Fruit fly (Drosophila melanogaster): ENCODE results near the gene Cda4.

Gene Cda4

DNA sequence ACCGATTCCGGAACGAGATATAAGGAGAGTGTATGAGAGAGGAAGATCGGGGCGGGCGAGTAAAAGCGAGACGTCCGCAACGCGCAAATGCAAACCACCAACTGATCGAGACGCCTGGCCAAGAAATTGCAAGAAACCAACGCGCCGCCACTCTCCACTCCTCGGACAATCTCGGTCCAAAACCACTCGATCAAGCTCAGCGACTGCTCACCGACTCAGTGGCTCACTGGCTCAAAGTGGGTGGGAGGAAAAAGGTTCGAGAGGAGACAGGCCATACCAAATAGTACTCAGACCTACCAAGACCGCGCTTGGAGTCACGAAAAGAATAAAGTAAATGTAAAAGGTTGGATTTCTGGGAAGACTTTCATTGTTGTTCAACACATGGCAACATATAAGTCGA lies at the start of gene Cda4:
Cda4 (minus strand) TSS at position 107 of the 400 bp plus-strand sequence.
- no peak for TF ChIP-seq noc (tag; optimal IDR thresholded peaks at IDR 0.05)

DNA sequence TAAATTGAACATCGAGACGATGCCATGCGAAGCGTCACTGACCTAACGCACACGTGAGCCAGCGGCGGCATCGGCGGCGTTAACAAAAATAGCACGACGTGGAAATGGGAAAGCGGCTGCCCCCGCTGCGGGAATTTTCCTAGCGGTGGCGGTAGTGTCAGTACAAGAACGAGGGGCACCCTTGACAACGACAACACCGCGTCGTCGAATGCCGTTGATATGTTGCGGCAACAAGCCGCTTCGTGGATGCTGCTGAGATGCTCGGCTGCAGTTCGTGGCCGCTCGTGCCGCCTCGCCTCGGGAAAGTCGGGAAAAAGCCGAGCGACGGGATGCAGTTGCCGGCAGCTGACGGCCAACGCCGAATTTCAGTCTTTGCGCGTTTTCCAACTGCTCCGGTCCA lies 24.4 kb upstream of the Cda4 start:
- TF ChIP-seq noc (tag; optimal IDR thresholded peaks at IDR 0.05), result no peak

DNA sequence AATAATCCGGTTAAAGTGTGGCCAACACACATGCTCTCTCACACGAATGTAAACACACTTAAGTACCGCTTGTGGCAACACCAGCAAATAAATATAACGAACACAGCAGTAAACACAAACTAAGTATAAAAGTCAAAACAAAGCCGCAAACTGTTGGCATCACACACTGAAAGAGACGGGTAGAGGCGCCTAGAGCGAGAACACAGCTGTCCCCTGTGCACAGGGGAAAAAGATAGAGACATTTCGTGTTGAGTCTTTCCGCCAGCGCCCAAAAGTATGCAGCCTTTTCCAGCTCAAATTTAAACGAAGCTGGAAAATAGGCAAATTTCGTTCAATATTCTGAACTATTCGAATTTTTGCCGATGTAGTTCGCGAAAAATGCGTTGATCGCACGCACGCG lies 19.9 kb upstream of the Cda4 start:
- no peak for TF ChIP-seq noc (tag; optimal IDR thresholded peaks at IDR 0.05)

DNA sequence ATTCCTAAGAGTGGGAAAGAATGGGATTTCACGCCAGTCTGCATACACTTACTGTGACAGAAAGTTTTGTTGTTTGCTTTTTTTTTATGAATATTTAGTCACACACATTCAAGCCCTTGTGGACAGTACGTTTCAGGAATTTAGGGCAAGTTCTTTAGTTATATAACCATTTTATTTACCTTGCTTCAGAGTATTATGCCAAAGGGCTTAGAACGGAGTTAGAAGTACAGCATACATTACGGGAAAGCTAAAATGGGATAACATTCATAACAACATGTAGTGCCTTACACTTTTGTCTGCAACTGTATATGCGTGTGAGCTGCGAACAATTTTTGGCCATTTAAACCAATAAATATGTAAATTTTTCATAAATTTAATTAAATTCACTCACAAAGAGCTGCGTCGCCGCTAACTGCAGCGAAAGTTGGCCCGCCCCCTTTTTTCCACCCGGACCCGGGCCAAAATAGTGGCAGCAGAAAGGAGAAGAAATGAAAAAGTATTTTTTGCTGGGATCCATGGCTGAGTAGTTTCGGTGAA lies 4.3 kb upstream of the Cda4 start:
- no peak for TF ChIP-seq noc (tag; optimal IDR thresholded peaks at IDR 0.05)

dm6 chrX:22633806-22634434 lies 1.4 kb upstream of the Cda4 start:
- TF ChIP-seq noc (tag; optimal IDR thresholded peaks at IDR 0.05), result no peak

dm6 chrX:22631683-22632082 lies 827 bp downstream of the Cda4 start:
- TF ChIP-seq noc (tag; optimal IDR thresholded peaks at IDR 0.05), result peak; percentile 24

DNA sequence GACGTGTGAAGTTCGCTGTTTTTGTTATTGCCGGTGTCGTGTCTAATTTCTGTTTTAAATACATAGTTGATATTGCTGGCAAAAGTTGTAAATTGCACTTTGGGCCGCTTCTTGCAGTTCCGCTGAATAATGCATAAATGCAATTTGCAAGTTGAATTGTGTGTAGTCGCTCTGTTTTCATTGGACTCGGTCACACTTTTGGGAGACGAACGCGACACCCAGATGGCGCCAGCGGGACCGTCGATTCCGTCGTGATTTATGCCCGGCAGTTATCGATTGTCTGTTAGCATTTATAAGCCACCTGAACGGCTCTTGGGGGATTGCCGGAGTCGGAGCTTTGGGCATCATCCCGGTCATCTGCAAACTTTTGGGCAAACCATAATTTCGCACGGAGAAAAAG lies 49.6 kb downstream of the Cda4 start:
- no peak for TF ChIP-seq noc (tag; optimal IDR thresholded peaks at IDR 0.05)

dm6 chrX:22575082-22575481 lies 57.4 kb downstream of the Cda4 start:
- TF ChIP-seq noc (tag; optimal IDR thresholded peaks at IDR 0.05), result no peak

dm6 chrX:22574362-22574761 lies 58.1 kb downstream of the Cda4 start:
- no peak for TF ChIP-seq noc (tag; optimal IDR thresholded peaks at IDR 0.05)

- no peak for TF ChIP-seq noc (tag; optimal IDR thresholded peaks at IDR 0.05)
Measured at dm6 chrX:22546797-22547196, 85.7 kb downstream of the Cda4 start, which contains the start of gene CG17601. TSS of gene CG17601 (plus strand) at chrX:22547097.

DNA sequence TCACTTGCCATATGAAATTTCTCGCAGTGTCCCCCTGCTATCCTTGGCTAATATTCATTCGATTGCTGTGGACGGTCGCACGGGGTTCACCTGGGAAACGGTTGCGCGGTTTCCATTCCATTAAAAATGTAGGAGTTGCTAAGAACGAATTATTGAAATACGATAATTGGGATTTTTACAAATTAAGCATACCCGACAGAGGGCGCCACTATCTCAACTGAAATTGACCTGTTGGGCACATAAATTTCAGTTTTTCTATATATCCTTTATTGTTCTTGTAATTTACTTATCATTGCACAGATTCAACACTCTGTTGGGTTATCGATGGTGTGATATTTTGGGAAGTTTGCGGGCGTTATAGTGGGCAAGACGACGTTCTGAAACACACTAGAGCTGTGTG lies 87.8 kb downstream of the Cda4 start:
- TF ChIP-seq noc (tag; optimal IDR thresholded peaks at IDR 0.05), result no peak

- TF ChIP-seq noc (tag; optimal IDR thresholded peaks at IDR 0.05), result no peak
Measured at dm6 chrX:22544222-22544621, 88.3 kb downstream of the Cda4 start, which contains the start of gene Cluap1. TSS of gene Cluap1 (minus strand) at chrX:22544322.

DNA sequence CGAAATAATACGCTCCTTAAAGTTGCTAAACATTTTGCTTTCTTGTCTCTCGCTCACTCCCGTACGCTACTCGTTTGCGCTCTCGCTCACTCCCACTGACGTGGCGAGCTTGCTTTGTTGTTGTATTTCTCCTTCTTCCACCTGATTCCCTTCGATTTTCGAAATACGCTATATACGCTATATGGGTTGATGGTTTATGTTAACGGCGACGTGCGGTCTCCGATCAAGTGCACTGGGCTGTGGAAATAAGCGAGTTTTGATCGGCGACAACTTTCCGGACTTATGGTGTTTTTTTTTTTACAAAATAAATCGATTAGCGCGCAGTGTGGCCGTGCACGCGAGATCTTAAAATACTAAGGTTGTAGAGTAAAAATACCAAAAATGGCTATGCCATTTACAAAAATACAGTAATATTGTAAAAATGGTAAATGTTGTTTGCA lies 92.4 kb downstream of the Cda4 start, which contains the start of gene CG17598:
CG17598 (minus strand) TSS at position 319 of the 440 bp plus-strand sequence.
- TF ChIP-seq noc (tag; optimal IDR thresholded peaks at IDR 0.05), result no peak

Data from whole organism, larva.